Fruit fly (Drosophila melanogaster) whole organism, embryonic: ENCODE data around the gene CG7276.

Source experiments
- Asciz ChIP-seq: fragments of 200-800 bp; sonication (Bioruptor generic); optimal IDR thresholded peaks from 2 replicates; lab custom pipeline; 2017; ENCODE audit warnings: missing biosample characterization, mild to moderate bottlenecking, missing genetic modification characterization, missing genetic modification reagents
- CG10431 ChIP-seq: fragments of 200-800 bp; sonication (Bioruptor generic); optimal IDR thresholded peaks from 3 replicates; lab custom pipeline; 2018; ENCODE audit warnings: missing biosample characterization, mild to moderate bottlenecking, missing genetic modification characterization
- CG11398 ChIP-seq: fragments of 200-800 bp; sonication (Bioruptor generic); optimal IDR thresholded peaks from 2 replicates; lab custom pipeline; 2016; ENCODE audit warnings: missing biosample characterization, missing genetic modification characterization
- CG12299 ChIP-seq: fragments of 200-800 bp; sonication (Bioruptor generic); optimal IDR thresholded peaks from 2 replicates; lab custom pipeline; 2018; ENCODE audit warnings: missing biosample characterization, mild to moderate bottlenecking, missing genetic modification characterization
- CG1233 ChIP-seq: fragments of 200-800 bp; sonication (Bioruptor generic); optimal IDR thresholded peaks from 4 replicates; lab custom pipeline; 2018; ENCODE audit warnings: missing biosample characterization, mild to moderate bottlenecking, missing genetic modification characterization
- CG13123 ChIP-seq: fragments of 200-800 bp; sonication (Bioruptor generic); optimal IDR thresholded peaks from 2 replicates; lab custom pipeline; 2016; ENCODE audit warnings: missing biosample characterization, missing genetic modification characterization
- CG13894 ChIP-seq: fragments of 200-800 bp; sonication (Bioruptor generic); optimal IDR thresholded peaks from 3 replicates; lab custom pipeline; 2018; ENCODE audit warnings: missing biosample characterization, mild to moderate bottlenecking, missing genetic modification characterization, moderate library complexity
- CG15601 ChIP-seq: fragments of 200-800 bp; sonication (Bioruptor generic); optimal IDR thresholded peaks from 3 replicates; lab custom pipeline; 2019; ENCODE audit warnings: missing biosample characterization, mild to moderate bottlenecking, missing genetic modification characterization, moderate library complexity
- CG1602 ChIP-seq: fragments of 200-800 bp; sonication (Bioruptor generic); optimal IDR thresholded peaks from 3 replicates; lab custom pipeline; 2016; ENCODE audit warnings: missing biosample characterization, missing genetic modification characterization
- CG18262 ChIP-seq: fragments of 200-800 bp; optimal IDR thresholded peaks from 3 replicates; lab custom pipeline; 2019; ENCODE audit warnings: missing biosample characterization, mild to moderate bottlenecking, missing genetic modification characterization, moderate library complexity
- CG2678 ChIP-seq: fragments of 200-800 bp; sonication (Bioruptor generic); optimal IDR thresholded peaks from 3 replicates; lab custom pipeline; 2019; ENCODE audit warnings: missing biosample characterization, mild to moderate bottlenecking, missing genetic modification characterization, moderate library complexity
- CG7372 ChIP-seq: fragments of 200-800 bp; sonication (Bioruptor generic); IDR thresholded peaks from 2 replicates; pipeline ENCODE4 v1.3.6; 2022; ENCODE audit warnings: missing biosample characterization, missing genetic modification characterization
- CG7839 ChIP-seq: fragments of 200-800 bp; sonication (Bioruptor generic); optimal IDR thresholded peaks from 3 replicates; lab custom pipeline; 2018; ENCODE audit warnings: missing biosample characterization, mild to moderate bottlenecking, missing genetic modification characterization, moderate library complexity
- CG8089 ChIP-seq: fragments of 200-800 bp; sonication (Bioruptor generic); optimal IDR thresholded peaks from 3 replicates; lab custom pipeline; 2016; ENCODE audit warnings: missing biosample characterization, missing genetic modification characterization
- CG8765 ChIP-seq: fragments of 200-800 bp; sonication (Bioruptor generic); IDR thresholded peaks from 2 replicates; pipeline ENCODE4 v1.3.6; 2022; ENCODE audit warnings: missing biosample characterization, missing genetic modification characterization
- CG9727 ChIP-seq: fragments of 200-800 bp; sonication (Bioruptor generic); optimal IDR thresholded peaks from 3 replicates; lab custom pipeline; 2017; ENCODE audit warnings: missing biosample characterization, mild to moderate bottlenecking, missing genetic modification characterization
- CG9797 ChIP-seq: fragments of 200-800 bp; sonication (Bioruptor generic); optimal IDR thresholded peaks from 3 replicates; lab custom pipeline; 2018; ENCODE audit warnings: missing biosample characterization, mild to moderate bottlenecking, missing genetic modification characterization
- CG9932 ChIP-seq: fragments of 200-800 bp; sonication (Bioruptor generic); IDR thresholded peaks from 2 replicates; pipeline ENCODE4 v1.3.6; 2022; ENCODE audit warnings: missing biosample characterization, missing genetic modification characterization
- Chrac-16 ChIP-seq: fragments of 200-800 bp; sonication (Bioruptor generic); optimal IDR thresholded peaks from 3 replicates; lab custom pipeline; 2016; ENCODE audit warnings: missing biosample characterization, missing genetic modification characterization
- D ChIP-seq, 2 experiments: fragments of 200-800 bp in 1 of 2; fragments of >200 bp in 1 of 2; sonication (Bioruptor generic) in 1 of 2; optimal IDR thresholded peaks; 2 replicates in 1 of 2; 3 replicates in 1 of 2; lab custom pipeline; 2017; ENCODE audit warnings: mild to moderate bottlenecking in 1 of 2, missing biosample characterization in 1 of 2, missing genetic modification characterization in 1 of 2, missing genetic modification reagents in 1 of 2
- D19A ChIP-seq: fragments of 200-800 bp; optimal IDR thresholded peaks from 3 replicates; lab custom pipeline; 2019; ENCODE audit warnings: missing biosample characterization, mild to moderate bottlenecking, missing genetic modification characterization, moderate library complexity
- Dp ChIP-seq: fragments of 200-800 bp; sonication (Bioruptor generic); optimal IDR thresholded peaks from 2 replicates; lab custom pipeline; 2018; ENCODE audit warnings: missing biosample characterization, mild to moderate bottlenecking, missing genetic modification characterization, moderate library complexity
- ERR ChIP-seq: fragments of 200-800 bp; sonication (Bioruptor generic); optimal IDR thresholded peaks from 2 replicates; lab custom pipeline; 2016; ENCODE audit warnings: missing biosample characterization, missing genetic modification characterization
- Elba2 ChIP-seq: fragments of 200-800 bp; sonication (Bioruptor generic); optimal IDR thresholded peaks from 3 replicates; lab custom pipeline; 2016; ENCODE audit warnings: missing biosample characterization, missing genetic modification characterization
- Ets97D ChIP-seq: fragments of 200-800 bp; sonication (Bioruptor generic); optimal IDR thresholded peaks from 3 replicates; lab custom pipeline; 2016; ENCODE audit warnings: missing biosample characterization, missing genetic modification characterization
- Hsf ChIP-seq: fragments of 200-800 bp; sonication (Bioruptor generic); optimal IDR thresholded peaks from 3 replicates; lab custom pipeline; 2016; ENCODE audit warnings: missing biosample characterization, missing genetic modification characterization
- Kr ChIP-seq: fragments of 200-800 bp; sonication (Bioruptor generic); optimal IDR thresholded peaks from 2 replicates; lab custom pipeline; 2017; ENCODE audit warnings: missing biosample characterization, mild to moderate bottlenecking, missing genetic modification characterization
- NK7.1 ChIP-seq: fragments of 200-800 bp; sonication (Bioruptor generic); optimal IDR thresholded peaks from 3 replicates; lab custom pipeline; 2016; ENCODE audit warnings: missing biosample characterization, missing genetic modification characterization
- Nf-YB ChIP-seq: fragments of 200-800 bp; sonication (Bioruptor generic); optimal IDR thresholded peaks from 3 replicates; lab custom pipeline; 2019; ENCODE audit warnings: missing biosample characterization, mild to moderate bottlenecking, missing genetic modification characterization, moderate library complexity
- Oaz ChIP-seq: fragments of 200-800 bp; sonication (Bioruptor generic); IDR thresholded peaks from 2 replicates; pipeline ENCODE4 v1.3.6; 2022; ENCODE audit warnings: missing biosample characterization, missing genetic modification characterization
- Sox100B ChIP-seq: fragments of 200-800 bp; sonication (Bioruptor generic); optimal IDR thresholded peaks from 3 replicates; lab custom pipeline; 2018; ENCODE audit warnings: missing biosample characterization, mild to moderate bottlenecking, missing genetic modification characterization
- Tbp ChIP-seq: fragments of >200 bp; optimal IDR thresholded peaks from 2 replicates; lab custom pipeline; 2018; ENCODE audit warnings: missing biosample characterization, missing genetic modification characterization
- aop ChIP-seq: fragments of 200-800 bp; sonication (Bioruptor generic); IDR thresholded peaks from 2 replicates; pipeline ENCODE4 v1.3.6; 2022; ENCODE audit warnings: missing biosample characterization, missing genetic modification characterization
- ash1 ChIP-seq: fragments of 200-800 bp; sonication (Bioruptor generic); optimal IDR thresholded peaks from 2 replicates; lab custom pipeline; 2018; ENCODE audit warnings: missing biosample characterization, mild to moderate bottlenecking, missing genetic modification characterization
- bab2 ChIP-seq: fragments of 200-800 bp; sonication (Bioruptor generic); optimal IDR thresholded peaks from 2 replicates; lab custom pipeline; 2016; ENCODE audit warnings: missing biosample characterization, missing genetic modification characterization
- bowl ChIP-seq: fragments of 200-800 bp; sonication (Bioruptor generic); IDR thresholded peaks from 2 replicates; pipeline ENCODE4 v1.3.6; 2022; ENCODE audit warnings: missing biosample characterization, missing genetic modification characterization
- cg ChIP-seq: fragments of 200-800 bp; sonication (Bioruptor generic); optimal IDR thresholded peaks from 3 replicates; lab custom pipeline; 2019; ENCODE audit warnings: missing biosample characterization, mild to moderate bottlenecking, missing genetic modification characterization, moderate library complexity
- chinmo ChIP-seq: fragments of 200-800 bp; sonication (Bioruptor generic); IDR thresholded peaks from 4 replicates; pipeline ENCODE4 v1.3.6; 2022; ENCODE audit warnings: missing biosample characterization, missing genetic modification characterization; ENCODE audit not compliant: partially characterized antibody
- crc ChIP-seq: fragments of 200-800 bp; sonication (Bioruptor generic); optimal IDR thresholded peaks from 2 replicates; lab custom pipeline; 2016; ENCODE audit warnings: missing biosample characterization, missing genetic modification characterization
- gt ChIP-seq: fragments of 200-800 bp; sonication (Bioruptor generic); IDR thresholded peaks from 2 replicates; pipeline ENCODE4 v1.3.6; 2022; ENCODE audit warnings: missing biosample characterization, missing genetic modification characterization
- hkb ChIP-seq, 2 experiments: fragments of 200-800 bp in 1 of 2; fragments of >200 bp in 1 of 2; sonication (Bioruptor generic) in 1 of 2; IDR thresholded peaks in 1 of 2; optimal IDR thresholded peaks in 1 of 2; 2 replicates each; pipeline versions ENCODE4 v1.3.6 to Lab custom; 2017 to 2022; ENCODE audit warnings: missing biosample characterization in 1 of 2, missing genetic modification characterization in 1 of 2
- kah ChIP-seq: fragments of 200-800 bp; sonication (Bioruptor generic); optimal IDR thresholded peaks from 2 replicates; lab custom pipeline; 2018; ENCODE audit warnings: missing biosample characterization, mild to moderate bottlenecking, missing genetic modification characterization
- lov ChIP-seq, 2 experiments: fragments of 200-800 bp in 1 of 2; fragments of >200 bp in 1 of 2; sonication (Bioruptor generic) in 1 of 2; IDR thresholded peaks in 1 of 2; optimal IDR thresholded peaks in 1 of 2; 2 replicates in 1 of 2; 3 replicates in 1 of 2; pipeline versions ENCODE4 v1.3.6 to Lab custom; 2017 to 2022; ENCODE audit warnings: missing biosample characterization in 1 of 2, missing genetic modification characterization in 1 of 2
- pnt ChIP-seq: fragments of 200-800 bp; sonication (Bioruptor generic); optimal IDR thresholded peaks from 3 replicates; lab custom pipeline; 2016; ENCODE audit warnings: missing biosample characterization, missing genetic modification characterization
- pros ChIP-seq: fragments of 200-800 bp; sonication (Bioruptor generic); optimal IDR thresholded peaks from 3 replicates; lab custom pipeline; 2019; ENCODE audit warnings: missing biosample characterization, mild to moderate bottlenecking, missing genetic modification characterization, moderate library complexity
- pum ChIP-seq: fragments of 200-800 bp; sonication (Bioruptor generic); optimal IDR thresholded peaks from 2 replicates; lab custom pipeline; 2016; ENCODE audit warnings: missing biosample characterization, missing genetic modification characterization
- so ChIP-seq: fragments of 200-800 bp; sonication (Bioruptor generic); IDR thresholded peaks from 3 replicates; pipeline ENCODE4 v1.3.6; 2022; ENCODE audit warnings: missing biosample characterization, missing genetic modification characterization
- sqz ChIP-seq: fragments of 200-800 bp; sonication (Bioruptor generic); optimal IDR thresholded peaks from 3 replicates; lab custom pipeline; 2018; ENCODE audit warnings: missing biosample characterization, mild to moderate bottlenecking, missing genetic modification characterization
- stwl ChIP-seq: fragments of 200-800 bp; sonication (Bioruptor generic); optimal IDR thresholded peaks from 3 replicates; lab custom pipeline; 2018; ENCODE audit warnings: missing biosample characterization, mild to moderate bottlenecking, missing genetic modification characterization, moderate library complexity
- toy ChIP-seq: fragments of 200-800 bp; sonication (Bioruptor generic); IDR thresholded peaks from 2 replicates; pipeline ENCODE4 v1.3.6; 2022; ENCODE audit warnings: missing biosample characterization, missing genetic modification characterization
- unpg ChIP-seq: fragments of 200-800 bp; sonication (Bioruptor generic); optimal IDR thresholded peaks from 3 replicates; lab custom pipeline; 2018; ENCODE audit warnings: missing biosample characterization, mild to moderate bottlenecking, missing genetic modification characterization, moderate library complexity

The CG7276 gene

dm6 chr3L:15535800-15536225 is 37.8 kb downstream of the CG7276 start (continued):
- peak; percentile 83 for TF ChIP-seq kah
- no peak for TF ChIP-seq Oaz (GFP tag; lab: Robert Waterston, UW)
- TF ChIP-seq Elba2 (GFP tag; lab: Kevin White, UChicago): no peak
- no peak for TF ChIP-seq Ets97D (GFP tag; lab: Kevin White, UChicago)
- no peak for TF ChIP-seq CG9727 (GFP tag; lab: Kevin White, UChicago)
- TF ChIP-seq CG1233 (GFP tag; lab: Kevin White, UChicago): no peak
- TF ChIP-seq Asciz (GFP tag; lab: Kevin White, UChicago): no peak
- TF ChIP-seq NK7.1 (GFP tag; lab: Kevin White, UChicago): no peak
- no peak for TF ChIP-seq CG13123 (GFP tag; lab: Kevin White, UChicago)
- TF ChIP-seq pros: no peak
- TF ChIP-seq hkb (optimal IDR thresholded peaks at IDR 0.05; lab: Kevin White, UChicago): no peak
- no peak for TF ChIP-seq hkb (GFP tag; IDR thresholded peaks at IDR 0.05; lab: Robert Waterston, UW)
- TF ChIP-seq lov (optimal IDR thresholded peaks at IDR 0.05; lab: Kevin White, UChicago): no peak
- TF ChIP-seq lov (GFP tag; IDR thresholded peaks at IDR 0.05; lab: Robert Waterston, UW): no peak
- no peak for TF ChIP-seq CG18262 (tag; lab: Kevin White, UChicago)
- TF ChIP-seq CG11398 (GFP tag; lab: Kevin White, UChicago): no peak
- TF ChIP-seq CG8765 (GFP tag; lab: Robert Waterston, UW): no peak
- peak; percentile 56 for TF ChIP-seq sqz
- no peak for TF ChIP-seq ash1 (GFP tag; lab: Kevin White, UChicago)
- TF ChIP-seq CG8089: no peak
- no peak for TF ChIP-seq aop (GFP tag; lab: Robert Waterston, UW)
- no peak for TF ChIP-seq CG12299
- no peak for TF ChIP-seq pnt (GFP tag; lab: Kevin White, UChicago)
- TF ChIP-seq CG15601 (tag; lab: Kevin White, UChicago): no peak
- no peak for TF ChIP-seq Dp (GFP tag; lab: Kevin White, UChicago)
- TF ChIP-seq CG1602 (GFP tag; lab: Kevin White, UChicago): no peak
- TF ChIP-seq CG10431 (GFP tag; lab: Kevin White, UChicago): no peak
- TF ChIP-seq toy (GFP tag; lab: Robert Waterston, UW): no peak
- no peak for TF ChIP-seq ERR
- no peak for TF ChIP-seq so
- no peak for TF ChIP-seq bab2 (GFP tag; lab: Kevin White, UChicago)
- no peak for TF ChIP-seq CG9797
- no peak for TF ChIP-seq stwl (tag; lab: Kevin White, UChicago)
- no peak for TF ChIP-seq CG9932 (GFP tag; lab: Robert Waterston, UW)
- no peak for TF ChIP-seq gt (GFP tag; lab: Robert Waterston, UW)
- no peak for TF ChIP-seq Tbp
- TF ChIP-seq Nf-YB (GFP tag; lab: Kevin White, UChicago): peak; percentile 47
- no peak for TF ChIP-seq Chrac-16 (GFP tag; lab: Kevin White, UChicago)
- no peak for TF ChIP-seq chinmo (GFP tag; lab: Robert Waterston, UW)
- no peak for TF ChIP-seq pum
- no peak for TF ChIP-seq CG7372 (GFP tag; lab: Robert Waterston, UW)
- TF ChIP-seq D19A (tag; lab: Kevin White, UChicago): no peak
- TF ChIP-seq Hsf (GFP tag; lab: Kevin White, UChicago): no peak
- TF ChIP-seq Sox100B (GFP tag; lab: Kevin White, UChicago): no peak
- TF ChIP-seq Kr: no peak
- no peak for TF ChIP-seq CG2678 (tag; lab: Kevin White, UChicago)
- TF ChIP-seq unpg (GFP tag; lab: Kevin White, UChicago): no peak
- no peak for TF ChIP-seq crc (GFP tag; lab: Kevin White, UChicago)
- no peak for TF ChIP-seq CG7839 (tag; lab: Kevin White, UChicago)
- no peak for TF ChIP-seq D (optimal IDR thresholded peaks at IDR 0.05; lab: Kevin White, UChicago)
- no peak for TF ChIP-seq D (GFP tag; optimal IDR thresholded peaks at IDR 0.05; lab: Kevin White, UChicago)
- no peak for TF ChIP-seq bowl (GFP tag; lab: Robert Waterston, UW)
- TF ChIP-seq cg (GFP tag; lab: Kevin White, UChicago): peak; percentile 86
- TF ChIP-seq CG13894: peak; percentile 5
